Fruit fly (Drosophila melanogaster) whole organism, embryonic: Measurements from ENCODE around the gene Rack1.

Experiments used
- Atf-2 ChIP-seq: fragments of 200-800 bp; sonication (Bioruptor generic); optimal IDR thresholded peaks from 2 replicates; lab custom pipeline; 2016; ENCODE audit warnings: missing biosample characterization, missing genetic modification characterization
- Bdp1 ChIP-seq: fragments of 200-800 bp; sonication (Bioruptor generic); optimal IDR thresholded peaks from 3 replicates; lab custom pipeline; 2016; ENCODE audit warnings: missing biosample characterization, missing genetic modification characterization
- CG10147 ChIP-seq: fragments of 200-800 bp; sonication (Bioruptor generic); optimal IDR thresholded peaks from 2 replicates; lab custom pipeline; 2019; ENCODE audit warnings: missing biosample characterization, mild to moderate bottlenecking, missing genetic modification characterization, moderate library complexity
- CG10209 ChIP-seq: fragments of 200-800 bp; sonication (Bioruptor generic); optimal IDR thresholded peaks from 3 replicates; lab custom pipeline; 2017; ENCODE audit warnings: missing biosample characterization, mild to moderate bottlenecking, missing genetic modification characterization, missing genetic modification reagents
- CG11504 ChIP-seq: fragments of 200-800 bp; sonication (Bioruptor generic); optimal IDR thresholded peaks from 3 replicates; lab custom pipeline; 2019; ENCODE audit warnings: missing biosample characterization, mild to moderate bottlenecking, missing genetic modification characterization, moderate library complexity
- CG12155 ChIP-seq: fragments of 200-800 bp; sonication (Bioruptor generic); optimal IDR thresholded peaks from 3 replicates; lab custom pipeline; 2016; ENCODE audit warnings: missing biosample characterization, missing genetic modification characterization
- CG12391 ChIP-seq: fragments of 200-800 bp; sonication (Bioruptor generic); optimal IDR thresholded peaks from 3 replicates; lab custom pipeline; 2018; ENCODE audit warnings: missing biosample characterization, mild to moderate bottlenecking, missing genetic modification characterization, moderate library complexity
- CG12659 ChIP-seq: fragments of 200-800 bp; sonication (Bioruptor generic); optimal IDR thresholded peaks from 3 replicates; lab custom pipeline; 2017; ENCODE audit warnings: mild to moderate bottlenecking, missing biosample characterization, missing genetic modification reagents, missing genetic modification characterization
- CG12942 ChIP-seq: fragments of 200-800 bp; sonication (Bioruptor generic); optimal IDR thresholded peaks from 3 replicates; lab custom pipeline; 2016; ENCODE audit warnings: missing biosample characterization, missing genetic modification characterization
- CG13775 ChIP-seq: fragments of 200-800 bp; sonication (Bioruptor generic); optimal IDR thresholded peaks from 3 replicates; lab custom pipeline; 2017; ENCODE audit warnings: missing biosample characterization, mild to moderate bottlenecking, missing genetic modification characterization
- CG14667 ChIP-seq: fragments of 200-800 bp; sonication (Bioruptor generic); IDR thresholded peaks from 2 replicates; pipeline ENCODE4 v1.3.6; 2022; ENCODE audit warnings: missing biosample characterization, missing genetic modification characterization
- CG15011 ChIP-seq: fragments of 200-800 bp; sonication (Bioruptor generic); optimal IDR thresholded peaks from 3 replicates; lab custom pipeline; 2018; ENCODE audit warnings: missing biosample characterization, mild to moderate bottlenecking, missing genetic modification characterization
- CG2120 ChIP-seq: fragments of 200-800 bp; sonication (Bioruptor generic); optimal IDR thresholded peaks from 3 replicates; lab custom pipeline; 2016; ENCODE audit warnings: missing biosample characterization, missing genetic modification characterization
- CG31441 ChIP-seq: fragments of 200-800 bp; sonication (Bioruptor generic); IDR thresholded peaks from 2 replicates; pipeline ENCODE4 v1.3.6; 2022; ENCODE audit warnings: missing biosample characterization, missing genetic modification characterization
- CG3281 ChIP-seq: fragments of 200-800 bp; sonication (Bioruptor generic); optimal IDR thresholded peaks from 3 replicates; lab custom pipeline; 2017; ENCODE audit warnings: missing biosample characterization, mild to moderate bottlenecking, missing genetic modification characterization
- CG7987 ChIP-seq: fragments of 200-800 bp; sonication (Bioruptor generic); optimal IDR thresholded peaks from 2 replicates; lab custom pipeline; 2018; ENCODE audit warnings: missing biosample characterization, mild to moderate bottlenecking, missing genetic modification characterization, moderate library complexity
- CG9609 ChIP-seq: fragments of 200-800 bp; sonication (Bioruptor generic); optimal IDR thresholded peaks from 3 replicates; lab custom pipeline; 2016; ENCODE audit warnings: missing biosample characterization, missing genetic modification characterization
- CoRest ChIP-seq: fragments of 200-800 bp; sonication (Bioruptor generic); optimal IDR thresholded peaks from 3 replicates; lab custom pipeline; 2018; ENCODE audit warnings: missing biosample characterization, mild to moderate bottlenecking, missing genetic modification characterization, moderate library complexity
- E2f2 ChIP-seq: fragments of 200-800 bp; sonication (Bioruptor generic); IDR thresholded peaks from 2 replicates; pipeline ENCODE4 v1.3.6; 2022; ENCODE audit warnings: missing biosample characterization, missing genetic modification characterization
- Hand ChIP-seq: fragments of 200-800 bp; sonication (Bioruptor generic); optimal IDR thresholded peaks from 2 replicates; lab custom pipeline; 2017; ENCODE audit warnings: mild to moderate bottlenecking, missing biosample characterization, missing genetic modification reagents, missing genetic modification characterization
- Hr51 ChIP-seq, 2 experiments: fragments of 200-800 bp; sonication (Bioruptor generic); optimal IDR thresholded peaks; 2 replicates in 1 of 2; 3 replicates in 1 of 2; lab custom pipeline; 2016 to 2018; ENCODE audit warnings: missing biosample characterization in 2 of 2, missing genetic modification characterization in 2 of 2, mild to moderate bottlenecking in 1 of 2, moderate library complexity in 1 of 2
- Oli ChIP-seq: fragments of 200-800 bp; sonication (Bioruptor generic); optimal IDR thresholded peaks from 2 replicates; lab custom pipeline; 2018; ENCODE audit warnings: missing biosample characterization, mild to moderate bottlenecking, missing genetic modification characterization, moderate library complexity
- Pdp1 ChIP-seq, 2 experiments: fragments of 200-800 bp; sonication (Bioruptor generic); optimal IDR thresholded peaks; 3 replicates each; lab custom pipeline; 2016; ENCODE audit warnings: missing biosample characterization in 2 of 2, missing genetic modification characterization in 2 of 2, mild to moderate bottlenecking in 1 of 2, moderate library complexity in 1 of 2
- Ptx1 ChIP-seq: fragments of 200-800 bp; sonication (Bioruptor generic); IDR thresholded peaks from 2 replicates; pipeline ENCODE4 v1.3.6; 2022; ENCODE audit warnings: missing biosample characterization, missing genetic modification characterization
- Rfx ChIP-seq: fragments of 200-800 bp; sonication (Bioruptor generic); IDR thresholded peaks from 2 replicates; pipeline ENCODE4 v1.3.6; 2022; ENCODE audit warnings: missing biosample characterization, missing genetic modification characterization
- Sox102F ChIP-seq: fragments of 200-800 bp; sonication (Bioruptor generic); optimal IDR thresholded peaks from 2 replicates; lab custom pipeline; 2018; ENCODE audit warnings: missing biosample characterization, mild to moderate bottlenecking, missing genetic modification characterization, moderate library complexity
- Vsx1 ChIP-seq: fragments of 200-800 bp; sonication (Bioruptor generic); optimal IDR thresholded peaks from 2 replicates; lab custom pipeline; 2017; ENCODE audit warnings: missing biosample characterization, mild to moderate bottlenecking, missing genetic modification characterization, missing genetic modification reagents
- ab ChIP-seq: fragments of 200-800 bp; sonication (Bioruptor generic); optimal IDR thresholded peaks from 2 replicates; lab custom pipeline; 2016; ENCODE audit warnings: missing biosample characterization, missing genetic modification characterization
- bowl ChIP-seq: fragments of 200-800 bp; sonication (Bioruptor generic); IDR thresholded peaks from 2 replicates; pipeline ENCODE4 v1.3.6; 2022; ENCODE audit warnings: missing biosample characterization, missing genetic modification characterization
- btn ChIP-seq: fragments of 200-800 bp; sonication (Bioruptor generic); optimal IDR thresholded peaks from 2 replicates; lab custom pipeline; 2016; ENCODE audit warnings: missing biosample characterization, missing genetic modification characterization
- chif ChIP-seq, 2 experiments: fragments of 200-800 bp; sonication (Bioruptor generic); optimal IDR thresholded peaks; 3 replicates each; lab custom pipeline; 2016; ENCODE audit warnings: missing biosample characterization in 2 of 2, missing genetic modification characterization in 2 of 2
- cwo ChIP-seq: fragments of 200-800 bp; sonication (Bioruptor generic); optimal IDR thresholded peaks from 3 replicates; lab custom pipeline; 2017; ENCODE audit warnings: missing biosample characterization, missing genetic modification characterization, mild to moderate bottlenecking, moderate library complexity, missing genetic modification reagents
- dan ChIP-seq: fragments of 200-800 bp; sonication (Bioruptor generic); IDR thresholded peaks from 2 replicates; pipeline ENCODE4 v1.3.6; 2022; ENCODE audit warnings: missing biosample characterization, missing genetic modification characterization
- danr ChIP-seq: fragments of 200-800 bp; sonication (Bioruptor generic); IDR thresholded peaks from 2 replicates; pipeline ENCODE4 v1.3.6; 2022; ENCODE audit warnings: missing biosample characterization, missing genetic modification characterization
- eve ChIP-seq, 2 experiments: fragments of >200 bp; optimal IDR thresholded peaks; 2 replicates each; lab custom pipeline; 2017; ENCODE audit warnings: missing biosample characterization in 2 of 2, missing genetic modification characterization in 2 of 2
- gro ChIP-seq: fragments of 200-800 bp; sonication (Bioruptor generic); optimal IDR thresholded peaks from 2 replicates; lab custom pipeline; 2016; ENCODE audit warnings: missing biosample characterization, missing genetic modification characterization
- ind ChIP-seq: fragments of 200-800 bp; sonication (Bioruptor generic); optimal IDR thresholded peaks from 3 replicates; lab custom pipeline; 2016; ENCODE audit warnings: missing biosample characterization, missing genetic modification characterization
- lov ChIP-seq, 2 experiments: fragments of 200-800 bp in 1 of 2; fragments of >200 bp in 1 of 2; sonication (Bioruptor generic) in 1 of 2; IDR thresholded peaks in 1 of 2; optimal IDR thresholded peaks in 1 of 2; 2 replicates in 1 of 2; 3 replicates in 1 of 2; pipeline versions ENCODE4 v1.3.6 to Lab custom; 2017 to 2022; ENCODE audit warnings: missing biosample characterization in 1 of 2, missing genetic modification characterization in 1 of 2
- phol ChIP-seq: fragments of 200-800 bp; sonication (Bioruptor generic); optimal IDR thresholded peaks from 3 replicates; lab custom pipeline; 2018; ENCODE audit warnings: missing biosample characterization, mild to moderate bottlenecking, missing genetic modification characterization, moderate library complexity
- scrt ChIP-seq: fragments of 200-800 bp; sonication (Bioruptor generic); optimal IDR thresholded peaks from 2 replicates; lab custom pipeline; 2018; ENCODE audit warnings: missing biosample characterization, mild to moderate bottlenecking, missing genetic modification characterization, moderate library complexity
- seq ChIP-seq: fragments of 200-800 bp; sonication (Bioruptor generic); IDR thresholded peaks from 2 replicates; pipeline ENCODE4 v1.3.6; 2022; ENCODE audit warnings: missing biosample characterization, missing genetic modification characterization
- sisA ChIP-seq: fragments of 200-800 bp; sonication (Bioruptor generic); IDR thresholded peaks from 2 replicates; pipeline ENCODE4 v1.3.6; 2022; ENCODE audit warnings: missing biosample characterization, missing genetic modification characterization
- sna ChIP-seq: fragments of 200-800 bp; sonication (Bioruptor generic); IDR thresholded peaks from 2 replicates; pipeline ENCODE4 v1.3.6; 2022; ENCODE audit warnings: missing biosample characterization, missing genetic modification characterization; ENCODE audit not compliant: partially characterized antibody
- sob ChIP-seq: fragments of 200-800 bp; sonication (Bioruptor generic); IDR thresholded peaks from 2 replicates; pipeline ENCODE4 v1.3.6; 2022; ENCODE audit warnings: missing biosample characterization, missing genetic modification characterization
- ssp ChIP-seq: fragments of 200-800 bp; sonication (Bioruptor generic); IDR thresholded peaks from 2 replicates; pipeline ENCODE4 v1.3.6; 2022; ENCODE audit warnings: missing biosample characterization, missing genetic modification characterization
- sug ChIP-seq: fragments of 200-800 bp; optimal IDR thresholded peaks from 2 replicates; lab custom pipeline; 2019; ENCODE audit warnings: missing biosample characterization, mild to moderate bottlenecking, missing genetic modification characterization, moderate library complexity
- tgo ChIP-seq: fragments of 200-800 bp; sonication (Bioruptor generic); IDR thresholded peaks from 3 replicates; pipeline ENCODE4 v1.3.6; 2022; ENCODE audit warnings: missing biosample characterization, missing genetic modification characterization
- unpg ChIP-seq: fragments of 200-800 bp; sonication (Bioruptor generic); optimal IDR thresholded peaks from 3 replicates; lab custom pipeline; 2018; ENCODE audit warnings: missing biosample characterization, mild to moderate bottlenecking, missing genetic modification characterization, moderate library complexity

Gene Rack1

DNA sequence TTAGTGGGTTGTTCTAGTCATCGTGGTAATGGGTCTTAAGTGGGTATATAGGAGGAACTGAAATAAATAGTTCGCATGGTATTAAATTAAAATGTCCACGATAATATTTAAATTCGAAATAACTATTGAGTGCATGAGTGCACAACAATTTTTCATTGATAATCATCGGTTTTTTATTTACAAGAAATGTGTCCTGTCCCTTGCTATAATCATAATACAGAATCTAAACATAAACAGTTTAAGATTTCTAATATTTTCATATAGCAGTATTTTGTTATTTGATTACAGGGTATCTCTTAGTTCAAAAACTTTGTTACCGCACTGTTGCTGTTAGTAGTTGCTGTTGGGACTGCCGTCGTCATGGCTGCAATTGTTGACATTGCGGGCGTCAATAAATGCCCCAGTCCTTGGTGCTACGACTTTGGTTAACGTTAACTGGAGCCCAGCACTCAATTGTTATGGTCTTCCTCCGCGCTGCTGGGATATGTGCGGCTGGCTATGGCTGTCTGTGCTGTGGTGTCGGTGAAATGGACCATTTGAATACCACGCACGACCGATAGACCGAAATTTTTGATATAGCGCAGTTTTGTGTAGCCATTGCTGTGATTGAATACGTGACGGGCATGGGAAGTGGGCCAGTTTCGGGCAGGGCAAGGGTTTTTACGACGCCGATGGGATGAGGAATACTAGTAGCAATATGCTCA, 44.9 kb upstream of the Rack1 start (continued):
- TF ChIP-seq lov (optimal IDR thresholded peaks at IDR 0.05; lab: Kevin White, UChicago) (no peak), lov (GFP tag; IDR thresholded peaks at IDR 0.05; lab: Robert Waterston, UW) (no peak), Pdp1 (GFP tag; optimal IDR thresholded peaks at IDR 0.05; lab: Kevin White, UChicago) (peak; percentile 6 to 25), Hr51 (GFP tag; optimal IDR thresholded peaks at IDR 0.05; lab: Kevin White, UChicago) (peak in 1 of 2 experiments; percentile 68), CG10147 (peak; percentile 78), tgo (GFP tag; lab: Robert Waterston, UW) (no peak; the same call in 2 of the 3 replicates), Atf-2 (GFP tag; lab: Kevin White, UChicago) (no peak), CG10209 (GFP tag; lab: Kevin White, UChicago) (peak; percentile 59), gro (peak; percentile 58), bowl (GFP tag; lab: Robert Waterston, UW) (no peak), sob (GFP tag; lab: Robert Waterston, UW) (peak; percentile 37; the same call in 1 of the 2 replicates), CG31441 (GFP tag; lab: Robert Waterston, UW) (peak; percentile 44), CG12391 (tag; lab: Kevin White, UChicago) (peak; percentile 52), phol (peak; percentile 49), CG15011 (GFP tag; lab: Kevin White, UChicago) (peak; percentile 39), CG11504 (tag; lab: Kevin White, UChicago) (peak; percentile 65), eve (GFP tag; optimal IDR thresholded peaks at IDR 0.05; lab: Kevin White, UChicago) (peak in 1 of 2 experiments; percentile 51), CG12659 (GFP tag; lab: Kevin White, UChicago) (peak; percentile 32), cwo (GFP tag; lab: Kevin White, UChicago) (peak; percentile 49), scrt (GFP tag; lab: Kevin White, UChicago) (peak; percentile 63), CG9609 (peak; percentile 18), Ptx1 (GFP tag; lab: Robert Waterston, UW) (peak; percentile 57), ind (peak; percentile 20), Oli (tag; lab: Kevin White, UChicago) (peak; percentile 70), Vsx1 (GFP tag; lab: Kevin White, UChicago) (no peak), CG3281 (peak; percentile 67), CG2120 (peak; percentile 77), CG13775 (GFP tag; lab: Kevin White, UChicago) (peak; percentile 15), CG14667 (0 out of 2 replicates have a peak, but pooled peaks have one; percentile 23), Bdp1 (GFP tag; lab: Kevin White, UChicago) (no peak), sna (no peak), CG12155 (GFP tag; lab: Kevin White, UChicago) (peak; percentile 9), Rfx (GFP tag; lab: Robert Waterston, UW) (peak; percentile 27; the same call in 1 of the 2 replicates), seq (GFP tag; lab: Robert Waterston, UW) (peak; percentile 33; the same call in 1 of the 2 replicates), Hand (peak; percentile 66), E2f2 (GFP tag; lab: Robert Waterston, UW) (peak; percentile 11; the same call in 1 of the 2 replicates), ab (GFP tag; lab: Kevin White, UChicago) (no peak), danr (GFP tag; lab: Robert Waterston, UW) (0 out of 2 replicates have a peak, but pooled peaks have one; percentile 33), sug (tag; lab: Kevin White, UChicago) (peak; percentile 16), CoRest (peak; percentile 71), ssp (GFP tag; lab: Robert Waterston, UW) (peak; percentile 9; the same call in 1 of the 2 replicates), sisA (GFP tag; lab: Robert Waterston, UW) (peak; percentile 24; the same call in 1 of the 2 replicates), btn (no peak), Sox102F (peak; percentile 56), unpg (GFP tag; lab: Kevin White, UChicago) (peak; percentile 50), dan (GFP tag; lab: Robert Waterston, UW) (no peak), CG7987 (GFP tag; lab: Kevin White, UChicago) (no peak), chif (GFP tag; optimal IDR thresholded peaks at IDR 0.05; lab: Kevin White, UChicago) (peak in 1 of 2 experiments; percentile 16), CG12942 (GFP tag; lab: Kevin White, UChicago) (no peak)
